Worm (Caenorhabditis elegans): ENCODE measurements around the gene ZK418.6.

DNA sequence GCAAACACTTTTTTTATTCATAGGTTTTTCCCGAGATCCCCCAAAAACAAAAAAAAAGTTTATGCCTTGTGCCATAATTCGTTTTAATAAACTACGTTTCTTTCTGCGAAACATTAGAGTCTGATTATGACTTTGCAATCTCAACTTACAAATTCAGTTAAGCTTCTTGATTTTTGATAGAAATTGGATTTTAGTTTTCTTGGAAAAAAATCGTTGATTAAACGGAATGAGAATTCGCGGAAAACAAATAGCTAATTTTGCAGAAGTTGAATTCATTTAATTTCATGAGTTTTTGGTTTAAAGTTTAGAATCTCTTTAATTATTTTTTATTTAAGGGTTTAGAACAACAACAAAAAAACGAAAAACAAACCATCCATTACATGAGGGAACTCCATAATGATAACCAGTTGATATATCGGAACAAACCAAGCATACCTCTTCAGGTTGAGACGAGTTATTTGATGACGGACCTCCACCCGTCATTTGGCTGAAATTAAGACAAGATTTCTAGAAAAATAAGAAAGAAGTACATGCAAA is 36.4 kb upstream of the ZK418.6 start, which contains the start of gene nhr-10:
- TF ChIP-seq cog-1 (tag; optimal IDR thresholded peaks at IDR 0.05) (no peak), T22C8.4 (GFP tag; IDR thresholded peaks at IDR 0.05) (no peak), flt-1 (GFP tag; IDR thresholded peaks at IDR 0.05) (no peak), klf-2 (GFP tag; conservative IDR thresholded peaks at IDR 0.05) (no peak)

Data from whole organism, midembryonic.